Fruit fly (Drosophila melanogaster) whole organism, embryonic: Measurements from ENCODE around the gene Mtl.

Experiments
- Asciz ChIP-seq: fragments of 200-800 bp; sonication (Bioruptor generic); optimal IDR thresholded peaks from 2 replicates; lab custom pipeline; 2017; ENCODE audit warnings: missing biosample characterization, mild to moderate bottlenecking, missing genetic modification characterization, missing genetic modification reagents
- Bdp1 ChIP-seq: fragments of 200-800 bp; sonication (Bioruptor generic); optimal IDR thresholded peaks from 3 replicates; lab custom pipeline; 2016; ENCODE audit warnings: missing biosample characterization, missing genetic modification characterization
- Bgb ChIP-seq: fragments of 200-800 bp; sonication (Bioruptor generic); IDR thresholded peaks from 2 replicates; pipeline ENCODE4 v1.3.6; 2022; ENCODE audit warnings: missing biosample characterization, missing genetic modification characterization; ENCODE audit not compliant: partially characterized antibody
- CG10462 ChIP-seq: fragments of 200-800 bp; sonication (Bioruptor generic); optimal IDR thresholded peaks from 2 replicates; lab custom pipeline; 2016; ENCODE audit warnings: missing biosample characterization, missing genetic modification characterization
- CG11093 ChIP-seq: fragments of 200-800 bp; sonication (Bioruptor generic); IDR thresholded peaks from 3 replicates; pipeline ENCODE4 v1.3.6; 2022; ENCODE audit warnings: missing biosample characterization, missing genetic modification characterization
- CG14441 ChIP-seq: fragments of 200-800 bp; sonication (Bioruptor generic); IDR thresholded peaks from 2 replicates; pipeline ENCODE4 v1.3.6; 2022; ENCODE audit warnings: missing biosample characterization, missing genetic modification characterization
- CG15514 ChIP-seq: fragments of 200-800 bp; sonication (Bioruptor generic); optimal IDR thresholded peaks from 3 replicates; lab custom pipeline; 2017; ENCODE audit warnings: missing biosample characterization, missing genetic modification characterization, mild to moderate bottlenecking, moderate library complexity, missing genetic modification reagents
- CG1603 ChIP-seq: fragments of 200-800 bp; sonication (Bioruptor generic); optimal IDR thresholded peaks from 2 replicates; lab custom pipeline; 2019; ENCODE audit warnings: missing biosample characterization, mild to moderate bottlenecking, missing genetic modification characterization, moderate library complexity
- CG1647 ChIP-seq: fragments of 200-800 bp; sonication (Bioruptor generic); optimal IDR thresholded peaks from 3 replicates; lab custom pipeline; 2016; ENCODE audit warnings: missing biosample characterization, missing genetic modification characterization
- CG17385 ChIP-seq: fragments of 200-800 bp; sonication (Bioruptor generic); optimal IDR thresholded peaks from 3 replicates; lab custom pipeline; 2018; ENCODE audit warnings: missing biosample characterization, mild to moderate bottlenecking, missing genetic modification characterization
- CG18476 ChIP-seq: fragments of 200-800 bp; sonication (Bioruptor generic); optimal IDR thresholded peaks from 2 replicates; lab custom pipeline; 2016; ENCODE audit warnings: missing biosample characterization, mild to moderate bottlenecking, missing genetic modification characterization
- CG18619 ChIP-seq: fragments of 200-800 bp; sonication (Bioruptor generic); optimal IDR thresholded peaks from 3 replicates; lab custom pipeline; 2017; ENCODE audit warnings: missing biosample characterization, mild to moderate bottlenecking, missing genetic modification characterization
- CG18764 ChIP-seq: fragments of 200-800 bp; sonication (Bioruptor generic); optimal IDR thresholded peaks from 3 replicates; lab custom pipeline; 2016; ENCODE audit warnings: missing biosample characterization, missing genetic modification characterization
- CG33557 ChIP-seq: fragments of 200-800 bp; sonication (Bioruptor generic); optimal IDR thresholded peaks from 2 replicates; lab custom pipeline; 2019; ENCODE audit warnings: missing biosample characterization, mild to moderate bottlenecking, missing genetic modification characterization, moderate library complexity
- CG34422 ChIP-seq: fragments of 200-800 bp; sonication (Bioruptor generic); IDR thresholded peaks from 3 replicates; pipeline ENCODE4 v1.3.6; 2022; ENCODE audit warnings: missing biosample characterization, missing genetic modification characterization
- CG4282 ChIP-seq: fragments of 200-800 bp; sonication (Bioruptor generic); optimal IDR thresholded peaks from 2 replicates; lab custom pipeline; 2016; ENCODE audit warnings: missing biosample characterization, missing genetic modification characterization
- CG6254 ChIP-seq: fragments of 200-800 bp; sonication (Bioruptor generic); optimal IDR thresholded peaks from 3 replicates; lab custom pipeline; 2017; ENCODE audit warnings: mild to moderate bottlenecking, missing biosample characterization, missing genetic modification reagents, missing genetic modification characterization
- CG7839 ChIP-seq: fragments of 200-800 bp; sonication (Bioruptor generic); optimal IDR thresholded peaks from 3 replicates; lab custom pipeline; 2018; ENCODE audit warnings: missing biosample characterization, mild to moderate bottlenecking, missing genetic modification characterization, moderate library complexity
- CG8478 ChIP-seq: fragments of >200 bp; optimal IDR thresholded peaks from 2 replicates; lab custom pipeline; 2018
- CG8924 ChIP-seq: fragments of 200-800 bp; optimal IDR thresholded peaks from 3 replicates; lab custom pipeline; 2019; ENCODE audit warnings: missing biosample characterization, mild to moderate bottlenecking, missing genetic modification characterization, moderate library complexity
- CHES-1-like ChIP-seq: fragments of 200-800 bp; sonication (Bioruptor generic); optimal IDR thresholded peaks from 2 replicates; lab custom pipeline; 2016; ENCODE audit warnings: missing biosample characterization, missing genetic modification characterization
- CkIIα-i1 ChIP-seq: fragments of 200-800 bp; sonication (Bioruptor generic); IDR thresholded peaks from 2 replicates; pipeline ENCODE4 v1.3.6; 2022; ENCODE audit warnings: missing biosample characterization, missing genetic modification characterization
- Dek ChIP-seq: fragments of 200-800 bp; sonication (Bioruptor generic); optimal IDR thresholded peaks from 3 replicates; lab custom pipeline; 2019; ENCODE audit warnings: missing biosample characterization, mild to moderate bottlenecking, missing genetic modification characterization, moderate library complexity
- Dip3 ChIP-seq: fragments of 200-800 bp; sonication (Bioruptor generic); optimal IDR thresholded peaks from 3 replicates; lab custom pipeline; 2016; ENCODE audit warnings: missing biosample characterization, missing genetic modification characterization
- Dll ChIP-seq: fragments of 200-800 bp; sonication (Bioruptor generic); IDR thresholded peaks from 4 replicates; pipeline ENCODE4 v1.3.6; 2022; ENCODE audit warnings: missing biosample characterization, missing genetic modification characterization; ENCODE audit not compliant: partially characterized antibody
- HHEX ChIP-seq: fragments of 200-800 bp; sonication (Bioruptor generic); optimal IDR thresholded peaks from 3 replicates; lab custom pipeline; 2017; ENCODE audit warnings: missing biosample characterization, mild to moderate bottlenecking, missing genetic modification characterization, missing genetic modification reagents
- NC2β ChIP-seq: fragments of 200-800 bp; sonication (Bioruptor generic); optimal IDR thresholded peaks from 2 replicates; lab custom pipeline; 2016; ENCODE audit warnings: missing biosample characterization, missing genetic modification characterization
- Nf-YA ChIP-seq: fragments of 200-800 bp; sonication (Bioruptor generic); IDR thresholded peaks from 2 replicates; pipeline ENCODE4 v1.3.6; 2022; ENCODE audit warnings: missing biosample characterization, missing genetic modification characterization
- Scr ChIP-seq: fragments of 200-800 bp; sonication (Bioruptor generic); IDR thresholded peaks from 2 replicates; pipeline ENCODE4 v1.3.6; 2022; ENCODE audit warnings: missing biosample characterization, missing genetic modification characterization; ENCODE audit not compliant: partially characterized antibody
- Tbp ChIP-seq: fragments of >200 bp; optimal IDR thresholded peaks from 2 replicates; lab custom pipeline; 2018; ENCODE audit warnings: missing biosample characterization, missing genetic modification characterization
- btn ChIP-seq: fragments of 200-800 bp; sonication (Bioruptor generic); optimal IDR thresholded peaks from 2 replicates; lab custom pipeline; 2016; ENCODE audit warnings: missing biosample characterization, missing genetic modification characterization
- chinmo ChIP-seq: fragments of 200-800 bp; sonication (Bioruptor generic); IDR thresholded peaks from 4 replicates; pipeline ENCODE4 v1.3.6; 2022; ENCODE audit warnings: missing biosample characterization, missing genetic modification characterization; ENCODE audit not compliant: partially characterized antibody
- en ChIP-seq: fragments of 200-800 bp; sonication (Bioruptor generic); optimal IDR thresholded peaks from 2 replicates; lab custom pipeline; 2016; ENCODE audit warnings: missing biosample characterization, missing genetic modification characterization
- ewg ChIP-seq: fragments of 200-800 bp; sonication (Bioruptor generic); optimal IDR thresholded peaks from 3 replicates; lab custom pipeline; 2017; ENCODE audit warnings: mild to moderate bottlenecking, missing biosample characterization, missing genetic modification reagents, missing genetic modification characterization
- fd102C ChIP-seq: fragments of 200-800 bp; sonication (Bioruptor generic); optimal IDR thresholded peaks from 2 replicates; lab custom pipeline; 2018; ENCODE audit warnings: missing biosample characterization, mild to moderate bottlenecking, missing genetic modification characterization, moderate library complexity
- gcm ChIP-seq: fragments of 200-800 bp; sonication (Bioruptor generic); optimal IDR thresholded peaks from 2 replicates; lab custom pipeline; 2019; ENCODE audit warnings: missing biosample characterization, mild to moderate bottlenecking, missing genetic modification characterization, moderate library complexity
- gsb ChIP-seq: fragments of 200-800 bp; sonication (Bioruptor generic); IDR thresholded peaks from 2 replicates; pipeline ENCODE4 v1.3.6; 2022; ENCODE audit warnings: missing biosample characterization, missing genetic modification characterization
- her ChIP-seq: fragments of 200-800 bp; sonication (Bioruptor generic); optimal IDR thresholded peaks from 2 replicates; lab custom pipeline; 2016; ENCODE audit warnings: missing biosample characterization, missing genetic modification characterization
- insv ChIP-seq, 2 experiments: fragments of 200-800 bp; sonication (Bioruptor generic); optimal IDR thresholded peaks; 3 replicates each; lab custom pipeline; 2016 to 2018; ENCODE audit warnings: missing biosample characterization in 2 of 2, missing genetic modification characterization in 2 of 2
- jigr1 ChIP-seq: fragments of 200-800 bp; sonication (Bioruptor generic); IDR thresholded peaks from 3 replicates; pipeline ENCODE4 v1.3.6; 2022; ENCODE audit warnings: missing biosample characterization, missing genetic modification characterization
- lab ChIP-seq: fragments of 200-800 bp; sonication (Bioruptor generic); optimal IDR thresholded peaks from 3 replicates; lab custom pipeline; 2017; ENCODE audit warnings: missing biosample characterization, missing genetic modification characterization, mild to moderate bottlenecking, moderate library complexity, missing genetic modification reagents
- peb ChIP-seq: fragments of 200-800 bp; sonication (Bioruptor generic); IDR thresholded peaks from 2 replicates; pipeline ENCODE4 v1.3.6; 2022; ENCODE audit warnings: missing biosample characterization, missing genetic modification characterization
- ro ChIP-seq: fragments of 200-800 bp; sonication (Bioruptor generic); IDR thresholded peaks from 2 replicates; pipeline ENCODE4 v1.3.6; 2022; ENCODE audit warnings: missing biosample characterization, missing genetic modification characterization
- sc ChIP-seq, 3 experiments: fragments of >200 bp in 2 of 3; fragments of 200-800 bp in 1 of 3; sonication (Bioruptor generic) in 1 of 3; optimal IDR thresholded peaks; 2 replicates in 2 of 3; 3 replicates in 1 of 3; lab custom pipeline; 2017; ENCODE audit warnings: mild to moderate bottlenecking in 1 of 3, missing biosample characterization in 1 of 3, missing genetic modification characterization in 1 of 3, missing genetic modification reagents in 1 of 3
- scrt ChIP-seq: fragments of 200-800 bp; sonication (Bioruptor generic); optimal IDR thresholded peaks from 2 replicates; lab custom pipeline; 2018; ENCODE audit warnings: missing biosample characterization, mild to moderate bottlenecking, missing genetic modification characterization, moderate library complexity
- sug ChIP-seq: fragments of 200-800 bp; optimal IDR thresholded peaks from 2 replicates; lab custom pipeline; 2019; ENCODE audit warnings: missing biosample characterization, mild to moderate bottlenecking, missing genetic modification characterization, moderate library complexity
- toy ChIP-seq: fragments of 200-800 bp; sonication (Bioruptor generic); IDR thresholded peaks from 2 replicates; pipeline ENCODE4 v1.3.6; 2022; ENCODE audit warnings: missing biosample characterization, missing genetic modification characterization
- zf30C ChIP-seq: fragments of 200-800 bp; sonication (Bioruptor generic); optimal IDR thresholded peaks from 3 replicates; lab custom pipeline; 2018; ENCODE audit warnings: missing biosample characterization, mild to moderate bottlenecking, missing genetic modification characterization

The Mtl gene

dm6 chr3R:27607218-27607929 is 28.8 kb upstream of the Mtl start, which contains the start of the genes dsd and Tusp (continued):
- TF ChIP-seq CG10462 (GFP tag; lab: Kevin White, UChicago) (peak; percentile 77), her (peak; percentile 56), gcm (GFP tag; lab: Kevin White, UChicago) (peak; percentile 45), chinmo (peak; percentile 80; the same call in 2 of the 4 replicates), scrt (peak; percentile 7), CG18764 (peak; percentile 78), CG8924 (tag; lab: Kevin White, UChicago) (peak; percentile 64), gsb (GFP tag; lab: Robert Waterston, UW) (peak; percentile 46; the same call in 1 of the 2 replicates), ro (peak; percentile 8; the same call in 1 of the 2 replicates), CG17385 (GFP tag; lab: Kevin White, UChicago) (peak; percentile 52), sc (optimal IDR thresholded peaks at IDR 0.05; lab: Kevin White, UChicago) (no peak), sc (GFP tag; optimal IDR thresholded peaks at IDR 0.05; lab: Kevin White, UChicago) (peak; percentile 25), Nf-YA (GFP tag; lab: Robert Waterston, UW) (no peak), CG11093 (GFP tag; lab: Robert Waterston, UW) (0 out of 3 replicates have a peak, but pooled peaks have one; percentile 53), CHES-1-like (GFP tag; lab: Kevin White, UChicago) (peak; percentile 45), CG34422 (GFP tag; lab: Robert Waterston, UW) (peak; percentile 76), CG15514 (GFP tag; lab: Kevin White, UChicago) (peak; percentile 70), en (no peak), Asciz (GFP tag; lab: Kevin White, UChicago) (peak; percentile 44), lab (GFP tag; lab: Kevin White, UChicago) (peak; percentile 84), Bgb (GFP tag; lab: Robert Waterston, UW) (peak; percentile 62), CG8478 (lab: Kevin White, UChicago) (no peak), peb (GFP tag; lab: Robert Waterston, UW) (no peak), toy (GFP tag; lab: Robert Waterston, UW) (no peak), CG18619 (GFP tag; lab: Kevin White, UChicago) (peak; percentile 63), CG1603 (tag; lab: Kevin White, UChicago) (peak; percentile 65), Dek (tag; lab: Kevin White, UChicago) (peak; percentile 69), Bdp1 (GFP tag; lab: Kevin White, UChicago) (peak; percentile 63), CG4282 (GFP tag; lab: Kevin White, UChicago) (peak; percentile 57), CG14441 (GFP tag; lab: Robert Waterston, UW) (peak; percentile 69), zf30C (no peak), Tbp (GFP tag; lab: Kevin White, UChicago) (no peak), Dll (GFP tag; lab: Robert Waterston, UW) (peak; percentile 67; the same call in 3 of the 4 replicates), CG18476 (GFP tag; lab: Kevin White, UChicago) (peak; percentile 54), CG7839 (tag; lab: Kevin White, UChicago) (peak; percentile 76), CG6254 (GFP tag; lab: Kevin White, UChicago) (peak; percentile 16), CG33557 (GFP tag; lab: Kevin White, UChicago) (peak; percentile 36), fd102C (GFP tag; lab: Kevin White, UChicago) (no peak), Scr (GFP tag; lab: Robert Waterston, UW) (peak; percentile 60), jigr1 (GFP tag; lab: Robert Waterston, UW) (no peak), HHEX (GFP tag; lab: Kevin White, UChicago) (peak; percentile 31), insv (GFP tag; optimal IDR thresholded peaks at IDR 0.05; lab: Kevin White, UChicago) (peak in 1 of 2 experiments; percentile 26), ewg (GFP tag; lab: Kevin White, UChicago) (peak; percentile 66), Dip3 (peak; percentile 72), btn (GFP tag; lab: Kevin White, UChicago) (peak; percentile 26), NC2β (peak; percentile 42), sug (tag; lab: Kevin White, UChicago) (peak; percentile 100), CG1647 (GFP tag; lab: Kevin White, UChicago) (peak; percentile 49), CkIIα-i1 (no peak)
